Fruit fly (Drosophila melanogaster) whole organism, pupa: ENCODE data around the gene CG43115.

ENCODE experiments used
- CG10348 ChIP-seq: fragments of 200-800 bp; sonication (Bioruptor generic); IDR thresholded peaks from 2 replicates; pipeline ENCODE4 v1.3.6; 2022; ENCODE audit warnings: missing biosample characterization, missing genetic modification characterization
- CG12605 ChIP-seq: fragments of 200-800 bp; sonication (Bioruptor generic); IDR thresholded peaks from 2 replicates; pipeline ENCODE4 v1.3.6; 2022; ENCODE audit warnings: missing biosample characterization, missing genetic modification characterization
- CG13204 ChIP-seq: fragments of 200-800 bp; sonication (Bioruptor generic); optimal IDR thresholded peaks from 2 replicates; lab custom pipeline; 2018; ENCODE audit warnings: missing biosample characterization, mild to moderate bottlenecking, missing genetic modification characterization, moderate library complexity
- CG17806 ChIP-seq: fragments of 200-800 bp; sonication (Bioruptor generic); optimal IDR thresholded peaks from 2 replicates; lab custom pipeline; 2018; ENCODE audit warnings: missing biosample characterization, mild to moderate bottlenecking, missing genetic modification characterization, moderate library complexity
- CG4496 ChIP-seq: fragments of 200-800 bp; sonication (Bioruptor generic); IDR thresholded peaks from 3 replicates; pipeline ENCODE4 v1.3.6; 2022; ENCODE audit warnings: missing biosample characterization, missing genetic modification characterization
- CG8159 ChIP-seq: fragments of 200-800 bp; sonication (Bioruptor generic); optimal IDR thresholded peaks from 3 replicates; lab custom pipeline; 2018; ENCODE audit warnings: missing biosample characterization, mild to moderate bottlenecking, missing genetic modification characterization, moderate library complexity
- CG8301 ChIP-seq: fragments of 200-800 bp; sonication (Bioruptor generic); optimal IDR thresholded peaks from 2 replicates; lab custom pipeline; 2018; ENCODE audit warnings: missing biosample characterization, mild to moderate bottlenecking, missing genetic modification characterization
- D1 ChIP-seq: fragments of 200-800 bp; sonication (Bioruptor generic); optimal IDR thresholded peaks from 2 replicates; lab custom pipeline; 2018; ENCODE audit warnings: missing biosample characterization, mild to moderate bottlenecking, missing genetic modification characterization, moderate library complexity
- EcR ChIP-seq: fragments of 200-800 bp; sonication (Bioruptor generic); optimal IDR thresholded peaks from 3 replicates; lab custom pipeline; 2019; ENCODE audit warnings: missing biosample characterization, missing genetic modification characterization, mild to moderate bottlenecking, moderate library complexity, missing genetic modification reagents
- Pif1A ChIP-seq: fragments of 200-800 bp; sonication (Bioruptor generic); optimal IDR thresholded peaks from 3 replicates; lab custom pipeline; 2016; ENCODE audit warnings: missing biosample characterization, missing genetic modification characterization
- Pif1B ChIP-seq: fragments of 200-800 bp; sonication (Bioruptor generic); optimal IDR thresholded peaks from 3 replicates; lab custom pipeline; 2016; ENCODE audit warnings: missing biosample characterization, missing genetic modification characterization

DNA sequence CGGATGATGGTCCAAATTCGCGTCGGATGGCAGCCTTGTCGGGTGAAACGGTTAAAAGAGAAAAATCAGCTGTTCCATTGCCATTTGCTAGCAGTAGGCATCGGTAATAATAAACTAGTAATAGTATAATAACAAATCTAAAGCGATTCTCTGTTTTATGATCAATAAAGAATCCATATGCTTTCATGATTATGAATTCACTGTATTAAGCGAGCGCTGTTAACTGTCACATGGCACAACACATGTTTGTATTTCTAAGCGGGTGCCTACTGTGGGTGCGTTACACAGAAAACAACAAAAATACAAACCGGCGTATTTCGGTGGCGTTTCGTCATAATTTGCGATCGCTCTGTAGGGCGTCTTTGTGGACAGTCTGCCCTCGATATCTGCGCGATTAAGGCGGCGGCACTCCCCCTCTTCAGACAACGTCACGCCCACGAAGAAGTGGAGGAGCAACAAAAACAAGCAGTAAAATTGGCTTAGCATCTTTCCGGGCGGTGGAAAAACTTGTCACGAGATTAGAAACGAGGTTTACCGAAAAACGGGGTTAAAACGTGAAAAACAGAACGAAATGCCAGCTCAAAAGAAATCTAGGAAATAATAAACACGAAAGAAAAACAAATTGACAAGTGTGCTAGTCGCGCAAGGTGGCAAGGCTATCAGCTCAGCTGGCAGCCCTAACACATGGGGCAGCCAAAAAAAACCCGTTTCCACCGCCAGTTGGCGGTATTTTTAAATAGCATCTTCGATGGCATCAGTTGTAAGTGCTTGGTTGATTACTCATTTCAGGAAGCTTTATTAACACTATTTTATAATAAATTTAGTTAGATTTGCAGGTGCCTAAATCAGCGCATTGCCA is 24.8 kb upstream of the CG43115 start, which contains the start of the genes Nep1 and Mipp2:
- TF ChIP-seq Pif1B, result peak; percentile 37
- peak; percentile 54; the same call in 1 of the 2 replicates for TF ChIP-seq CG12605 (GFP tag; lab: Robert Waterston, UW)
- TF ChIP-seq CG8301 (tag; lab: Kevin White, UChicago), result peak; percentile 50
- peak; percentile 56; the same call in 2 of the 3 replicates for TF ChIP-seq CG4496 (GFP tag; lab: Robert Waterston, UW)
- no peak for TF ChIP-seq D1 (tag; lab: Kevin White, UChicago)
- no peak for TF ChIP-seq EcR
- peak; percentile 59 for TF ChIP-seq Pif1A (GFP tag; lab: Kevin White, UChicago)
- TF ChIP-seq CG10348 (GFP tag; lab: Robert Waterston, UW), result no peak
- TF ChIP-seq CG8159 (tag; lab: Kevin White, UChicago), result peak; percentile 12
- TF ChIP-seq CG13204 (GFP tag; lab: Kevin White, UChicago), result no peak
- TF ChIP-seq CG17806 (tag; lab: Kevin White, UChicago), result peak; percentile 24
